Worm (Caenorhabditis elegans): ENCODE data around the gene C33G3.6.
A peak's percentile ranks its signal among the peaks of the same experiment; 100 is the strongest.

DNA sequence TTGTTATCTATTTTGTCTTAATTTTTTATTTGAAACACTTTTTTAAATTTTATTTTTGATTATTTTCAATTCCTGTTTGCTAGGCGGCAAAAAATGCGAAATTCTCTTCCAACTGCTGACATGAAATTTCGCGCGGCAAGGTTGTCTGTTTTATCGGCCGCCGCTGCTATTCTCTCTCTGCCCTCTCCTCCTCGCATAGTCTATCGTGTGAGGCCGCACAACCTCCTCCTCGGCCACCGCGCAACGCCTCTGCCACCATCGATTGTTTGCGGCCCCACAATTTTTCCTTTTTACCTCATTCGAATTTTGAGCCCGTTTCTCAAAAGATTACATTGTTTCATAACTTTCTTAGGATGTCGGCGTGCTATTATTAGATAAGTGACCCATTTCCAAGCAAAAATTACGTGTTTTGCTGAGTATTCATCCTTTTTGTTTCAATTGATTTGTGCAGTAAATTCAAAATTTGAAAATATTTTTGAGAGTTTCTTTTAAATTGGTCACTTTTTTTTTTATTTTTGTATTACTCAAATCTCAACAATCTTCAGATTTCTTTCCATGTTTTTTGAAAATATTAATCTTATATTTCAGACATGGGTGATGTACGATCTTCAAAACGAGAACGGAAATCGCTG is 43.3 kb upstream of the C33G3.6 start, which contains the start of gene F28H6.4:
- TF ChIP-seq snpc-4 (tag; optimal IDR thresholded peaks at IDR 0.05) (no peak), pha-4 (tag; optimal IDR thresholded peaks at IDR 0.05) (peak; percentile 34), lin-39 (tag; optimal IDR thresholded peaks at IDR 0.05) (peak; percentile 3), R02D3.7 (tag; optimal IDR thresholded peaks at IDR 0.05) (no peak)
